Worm (Caenorhabditis elegans): ENCODE measurements around the gene srt-50.

The srt-50 gene

DNA sequence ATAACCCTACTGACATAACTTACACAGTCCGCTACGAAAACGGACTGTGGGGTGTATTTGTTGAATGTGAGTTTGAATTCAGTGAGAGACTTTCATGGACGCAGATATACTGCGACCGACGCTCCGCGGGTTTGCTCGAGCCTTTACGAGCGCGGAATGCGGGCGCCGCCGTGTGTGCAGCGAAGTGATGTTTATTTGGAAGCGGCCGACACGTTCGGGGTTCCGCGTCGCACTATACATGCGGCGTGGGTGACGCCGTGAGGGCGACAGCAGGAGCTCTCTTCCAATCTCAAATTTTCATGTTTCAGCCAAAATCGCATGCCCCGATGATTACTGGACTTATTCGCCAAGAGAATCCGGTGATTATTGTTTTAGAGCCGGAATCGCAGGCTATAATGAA lies 44.8 kb downstream of the srt-50 start:
- TF ChIP-seq ztf-26 (tag; optimal IDR thresholded peaks at IDR 0.05) (no peak), mxl-1 (tag; optimal IDR thresholded peaks at IDR 0.05) (no peak), F55B11.4 (tag; optimal IDR thresholded peaks at IDR 0.05; ENCODE audit: borderline replicate concordance, insufficient read depth) (no peak), egl-44 (GFP tag; IDR thresholded peaks at IDR 0.05) (no peak), ceh-79 (tag; optimal IDR thresholded peaks at IDR 0.05) (no peak), attf-6 (GFP tag; IDR thresholded peaks at IDR 0.05) (peak; percentile 62; the same call in 1 of the 2 replicates), sdz-38 (tag; optimal IDR thresholded peaks at IDR 0.05) (no peak), zfh-2 (GFP tag; conservative IDR thresholded peaks at IDR 0.05) (peak; percentile 55), F39B2.1 (GFP tag; IDR thresholded peaks at IDR 0.05) (no peak), K12H6.12 (tag; optimal IDR thresholded peaks at IDR 0.05) (no peak), F49E8.2 (tag; optimal IDR thresholded peaks at IDR 0.05; ENCODE audit: insufficient read depth) (no peak), lin-54 (GFP tag; optimal IDR thresholded peaks at IDR 0.05) (no peak), nhr-179 (tag; optimal IDR thresholded peaks at IDR 0.05) (no peak), egrh-3 (GFP tag; IDR thresholded peaks at IDR 0.05) (no peak), snpc-4 (GFP tag; optimal IDR thresholded peaks at IDR 0.05) (no peak), snpc-4 (tag; optimal IDR thresholded peaks at IDR 0.05) (peak in 3 of 4 experiments; percentile 19 to 96 (median 55)), snpc-3.4 (tag; optimal IDR thresholded peaks at IDR 0.05) (no peak), ceh-91 (GFP tag; IDR thresholded peaks at IDR 0.05) (no peak), hmg-20 (GFP tag; IDR thresholded peaks at IDR 0.05) (no peak), mcd-1 (GFP tag; IDR thresholded peaks at IDR 0.05) (no peak), somi-1 (GFP tag; optimal IDR thresholded peaks at IDR 0.05) (no peak), dpl-1 (GFP tag; optimal IDR thresholded peaks at IDR 0.05) (no peak), unc-130 (GFP tag; optimal IDR thresholded peaks at IDR 0.05) (no peak), hmg-1.2 (GFP tag; IDR thresholded peaks at IDR 0.05) (peak; percentile 39; the same call in 1 of the 2 replicates), F57C9.4 (tag; optimal IDR thresholded peaks at IDR 0.05) (no peak), lsy-27 (tag; optimal IDR thresholded peaks at IDR 0.05; ENCODE audit: borderline replicate concordance, insufficient read depth) (no peak), efl-1 (GFP tag; optimal IDR thresholded peaks at IDR 0.05) (no peak), T07F8.4 (tag; optimal IDR thresholded peaks at IDR 0.05) (no peak)

- TF ChIP-seq F55B11.4 (tag; optimal IDR thresholded peaks at IDR 0.05; ENCODE audit: borderline replicate concordance, insufficient read depth) (no peak), nhr-90 (tag; optimal IDR thresholded peaks at IDR 0.05) (no peak), ets-4 (GFP tag; optimal IDR thresholded peaks at IDR 0.05) (no peak), snpc-4 (GFP tag; optimal IDR thresholded peaks at IDR 0.05) (no peak), snpc-4 (tag; optimal IDR thresholded peaks at IDR 0.05) (peak in 2 of 4 experiments; percentile 66 to 91), zfh-2 (GFP tag; conservative IDR thresholded peaks at IDR 0.05) (0 out of 2 replicates have a peak, but pooled peaks have one; percentile 10)
Measured at ce11 chrIV:15120746-15121145, 46.3 kb downstream of the srt-50 start, which contains the start of gene clec-189. clec-189 (plus strand) TSS chrIV:15120837.

- TF ChIP-seq Y67H2A.10 (GFP tag; conservative IDR thresholded peaks at IDR 0.05) = no peak
- no peak for TF ChIP-seq ceh-27 (GFP tag; optimal IDR thresholded peaks at IDR 0.05)
- no peak for TF ChIP-seq zim-3 (tag; optimal IDR thresholded peaks at IDR 0.05)
- no peak for TF ChIP-seq F22D6.2 (tag; optimal IDR thresholded peaks at IDR 0.05)
- TF ChIP-seq ceh-40 (GFP tag; IDR thresholded peaks at IDR 0.05) = no peak
- no peak for TF ChIP-seq B0019.2 (GFP tag; conservative IDR thresholded peaks at IDR 0.05)
- no peak for TF ChIP-seq bed-1 (GFP tag; IDR thresholded peaks at IDR 0.05)
Measured at ce11 chrIV:15122882-15123281, 48.4 kb downstream of the srt-50 start, which contains the start of gene M199.7. M199.7 (plus strand) TSS chrIV:15123182.

All from whole organism, young adult.